Fruit fly (Drosophila melanogaster): Measurements from ENCODE around the gene CG10077.

Gene CG10077

dm6 chr3L:6998692-6999091 is 43.0 kb upstream of the CG10077 start, which contains the start of gene Mp (continued):
- TF ChIP-seq Hr51 (GFP tag; optimal IDR thresholded peaks at IDR 0.05) (no peak), CG14441 (GFP tag; IDR thresholded peaks at IDR 0.05) (0 out of 2 replicates have a peak, but pooled peaks have one; percentile 31), trem (tag; optimal IDR thresholded peaks at IDR 0.05) (no peak), zen2 (GFP tag; IDR thresholded peaks at IDR 0.05; ENCODE audit: partially characterized antibody) (no peak), zen (tag; optimal IDR thresholded peaks at IDR 0.05) (no peak), CG1233 (GFP tag; optimal IDR thresholded peaks at IDR 0.05) (no peak), CG9437 (GFP tag; optimal IDR thresholded peaks at IDR 0.05) (no peak), CG15011 (GFP tag; optimal IDR thresholded peaks at IDR 0.05) (no peak), al (GFP tag; IDR thresholded peaks at IDR 0.05) (no peak), Abd-B (GFP tag; optimal IDR thresholded peaks at IDR 0.05) (no peak), Usf (GFP tag; optimal IDR thresholded peaks at IDR 0.05) (no peak), Rx (GFP tag; IDR thresholded peaks at IDR 0.05) (no peak), CG12219 (GFP tag; optimal IDR thresholded peaks at IDR 0.05) (no peak), vnd (GFP tag; IDR thresholded peaks at IDR 0.05; ENCODE audit: partially characterized antibody) (no peak), CG6272 (GFP tag; IDR thresholded peaks at IDR 0.05) (no peak), ssp (GFP tag; IDR thresholded peaks at IDR 0.05) (0 out of 2 replicates have a peak, but pooled peaks have one; percentile 6), CG30431 (GFP tag; optimal IDR thresholded peaks at IDR 0.05) (no peak), HHEX (GFP tag; optimal IDR thresholded peaks at IDR 0.05) (no peak), stc (GFP tag; IDR thresholded peaks at IDR 0.05) (no peak; the same call in 1 of the 2 replicates), CG6254 (GFP tag; optimal IDR thresholded peaks at IDR 0.05) (no peak), CG14860 (GFP tag; IDR thresholded peaks at IDR 0.05; ENCODE audit: partially characterized antibody) (no peak), CG14710 (tag; optimal IDR thresholded peaks at IDR 0.05) (no peak), CG11695 (GFP tag; IDR thresholded peaks at IDR 0.05) (peak; percentile 49; the same call in 1 of the 3 replicates), ewg (GFP tag; optimal IDR thresholded peaks at IDR 0.05) (no peak), MBD-R2 (GFP tag; IDR thresholded peaks at IDR 0.05) (no peak), dysf (GFP tag; IDR thresholded peaks at IDR 0.05) (peak; percentile 12; the same call in 1 of the 3 replicates), sim (GFP tag; IDR thresholded peaks at IDR 0.05) (no peak), gem (tag; optimal IDR thresholded peaks at IDR 0.05) (peak; percentile 9), eve (GFP tag; optimal IDR thresholded peaks at IDR 0.05) (no peak), tup (GFP tag; optimal IDR thresholded peaks at IDR 0.05) (no peak), NK7.1 (GFP tag; optimal IDR thresholded peaks at IDR 0.05) (no peak), gcm2 (GFP tag; optimal IDR thresholded peaks at IDR 0.05) (no peak), scrt (GFP tag; optimal IDR thresholded peaks at IDR 0.05) (peak; percentile 18), CG17612 (GFP tag; IDR thresholded peaks at IDR 0.05) (no peak), CG8281 (tag; optimal IDR thresholded peaks at IDR 0.05) (no peak), CG15073 (GFP tag; optimal IDR thresholded peaks at IDR 0.05) (no peak), Trl (optimal IDR thresholded peaks at IDR 0.05) (peak; percentile 0 to 2), Trl (GFP tag; optimal IDR thresholded peaks at IDR 0.05) (no peak), pb (GFP tag; optimal IDR thresholded peaks at IDR 0.05) (no peak), shn (GFP tag; optimal IDR thresholded peaks at IDR 0.05) (no peak), Bgb (GFP tag; IDR thresholded peaks at IDR 0.05; ENCODE audit: partially characterized antibody) (peak; percentile 46; the same call in 1 of the 2 replicates), CG11456 (GFP tag; IDR thresholded peaks at IDR 0.05) (no peak), Sin3A (optimal IDR thresholded peaks at IDR 0.05) (no peak), mld (GFP tag; IDR thresholded peaks at IDR 0.05; ENCODE audit: partially characterized antibody) (no peak), jigr1 (GFP tag; IDR thresholded peaks at IDR 0.05) (no peak), lbe (GFP tag; optimal IDR thresholded peaks at IDR 0.05) (no peak), Gug (GFP tag; IDR thresholded peaks at IDR 0.05) (no peak; the same call in 3 of the 4 replicates), CG14965 (GFP tag; optimal IDR thresholded peaks at IDR 0.05; ENCODE audit: borderline replicate concordance) (no peak), ken (GFP tag; IDR thresholded peaks at IDR 0.05) (0 out of 3 replicates have a peak, but pooled peaks have one; percentile 10), nerfin-2 (GFP tag; IDR thresholded peaks at IDR 0.05; ENCODE audit: partially characterized antibody) (0 out of 2 replicates have a peak, but pooled peaks have one; percentile 26), CG2678 (tag; optimal IDR thresholded peaks at IDR 0.05) (no peak)

Data from whole organism, embryonic.